Fruit fly (Drosophila melanogaster): ENCODE measurements around the gene Lam.

The Lam gene

dm6 chr2L:5525723-5526122 lies 16.6 kb upstream of the Lam start, which contains the start of gene Cap-D3 (continued):
- TF ChIP-seq CG2129 (GFP tag; IDR thresholded peaks at IDR 0.05; ENCODE audit: partially characterized antibody) = 0 out of 2 replicates have a peak, but pooled peaks have one; percentile 12
- TF ChIP-seq Pdp1 (GFP tag; optimal IDR thresholded peaks at IDR 0.05) = peak in 1 of 2 experiments; percentile 62
- peak; percentile 45; the same call in 2 of the 4 replicates for TF ChIP-seq Dll (GFP tag; IDR thresholded peaks at IDR 0.05; ENCODE audit: partially characterized antibody)
- peak; percentile 53; the same call in 1 of the 3 replicates for TF ChIP-seq mld (GFP tag; IDR thresholded peaks at IDR 0.05; ENCODE audit: partially characterized antibody)
- TF ChIP-seq grn (GFP tag; optimal IDR thresholded peaks at IDR 0.05) = no peak
- no peak for TF ChIP-seq Xbp1 (GFP tag; optimal IDR thresholded peaks at IDR 0.05)
- TF ChIP-seq zf30C (GFP tag; optimal IDR thresholded peaks at IDR 0.05) = no peak
- TF ChIP-seq BEAF-32 (GFP tag; optimal IDR thresholded peaks at IDR 0.05) = peak; percentile 16
- TF ChIP-seq ato (GFP tag; IDR thresholded peaks at IDR 0.05; ENCODE audit: partially characterized antibody) = peak; percentile 68; the same call in 1 of the 2 replicates
- TF ChIP-seq tna (GFP tag; IDR thresholded peaks at IDR 0.05; ENCODE audit: partially characterized antibody) = peak; percentile 74
- TF ChIP-seq ci (GFP tag; IDR thresholded peaks at IDR 0.05) = peak; percentile 28; the same call in 1 of the 3 replicates
- peak; percentile 60 for TF ChIP-seq Bgb (GFP tag; IDR thresholded peaks at IDR 0.05; ENCODE audit: partially characterized antibody)
- no peak for TF ChIP-seq CG13624 (GFP tag; optimal IDR thresholded peaks at IDR 0.05)
- no peak for TF ChIP-seq fd3F (GFP tag; optimal IDR thresholded peaks at IDR 0.05)
- 0 out of 3 replicates have a peak, but pooled peaks have one; percentile 70 for TF ChIP-seq hb (GFP tag; IDR thresholded peaks at IDR 0.05; ENCODE audit: partially characterized antibody)
- peak; percentile 72 for TF ChIP-seq nerfin-2 (GFP tag; IDR thresholded peaks at IDR 0.05; ENCODE audit: partially characterized antibody)
- no peak for TF ChIP-seq CG15011 (GFP tag; optimal IDR thresholded peaks at IDR 0.05)
- TF ChIP-seq CG11723 (GFP tag; optimal IDR thresholded peaks at IDR 0.05) = no peak
- no peak for TF ChIP-seq CG7357 (GFP tag; IDR thresholded peaks at IDR 0.05)
- no peak for TF ChIP-seq CG7786 (GFP tag; optimal IDR thresholded peaks at IDR 0.05)
- TF ChIP-seq zen2 (GFP tag; IDR thresholded peaks at IDR 0.05; ENCODE audit: partially characterized antibody) = peak; percentile 65
- TF ChIP-seq unc-4 (GFP tag; IDR thresholded peaks at IDR 0.05; ENCODE audit: partially characterized antibody) = peak; percentile 36

- TF ChIP-seq bbx (GFP tag; IDR thresholded peaks at IDR 0.05; ENCODE audit: partially characterized antibody) (peak; percentile 73), pros (GFP tag; optimal IDR thresholded peaks at IDR 0.05) (no peak), crp (GFP tag; optimal IDR thresholded peaks at IDR 0.05) (peak in 1 of 2 experiments; percentile 88), CG7372 (GFP tag; IDR thresholded peaks at IDR 0.05) (no peak), hbn (GFP tag; IDR thresholded peaks at IDR 0.05; ENCODE audit: partially characterized antibody) (peak; percentile 27; the same call in 1 of the 2 replicates), CG2116 (GFP tag; optimal IDR thresholded peaks at IDR 0.05) (peak; percentile 23), Dll (GFP tag; IDR thresholded peaks at IDR 0.05; ENCODE audit: partially characterized antibody) (peak; percentile 44; the same call in 2 of the 4 replicates), tna (GFP tag; IDR thresholded peaks at IDR 0.05; ENCODE audit: partially characterized antibody) (peak; percentile 64; the same call in 1 of the 2 replicates), GATAe (GFP tag; conservative IDR thresholded peaks at IDR 0.05) (no peak), CG10267 (tag; optimal IDR thresholded peaks at IDR 0.05) (no peak), unc-4 (GFP tag; IDR thresholded peaks at IDR 0.05; ENCODE audit: partially characterized antibody) (peak; percentile 46; the same call in 1 of the 2 replicates), E2f2 (GFP tag; IDR thresholded peaks at IDR 0.05) (peak; percentile 87), CG6791 (GFP tag; IDR thresholded peaks at IDR 0.05; ENCODE audit: partially characterized antibody) (peak; percentile 69; the same call in 1 of the 3 replicates), zen2 (GFP tag; IDR thresholded peaks at IDR 0.05; ENCODE audit: partially characterized antibody) (peak; percentile 49; the same call in 2 of the 3 replicates), Opbp (GFP tag; IDR thresholded peaks at IDR 0.05; ENCODE audit: partially characterized antibody) (peak; percentile 60; the same call in 2 of the 3 replicates), sna (GFP tag; IDR thresholded peaks at IDR 0.05; ENCODE audit: partially characterized antibody) (peak; percentile 54; the same call in 1 of the 2 replicates), Ravus (GFP tag; IDR thresholded peaks at IDR 0.05) (no peak), CG3995 (GFP tag; optimal IDR thresholded peaks at IDR 0.05) (no peak), Bgb (GFP tag; IDR thresholded peaks at IDR 0.05; ENCODE audit: partially characterized antibody) (peak; percentile 34; the same call in 1 of the 2 replicates), hth (optimal IDR thresholded peaks at IDR 0.05) (no peak), CG9817 (tag; optimal IDR thresholded peaks at IDR 0.05) (no peak), CG2875 (GFP tag; optimal IDR thresholded peaks at IDR 0.05) (no peak), CG7963 (GFP tag; IDR thresholded peaks at IDR 0.05; ENCODE audit: partially characterized antibody) (peak; percentile 53; the same call in 2 of the 3 replicates), CG2712 (tag; optimal IDR thresholded peaks at IDR 0.05) (no peak), BEAF-32 (GFP tag; optimal IDR thresholded peaks at IDR 0.05) (peak; percentile 27), CG10543 (GFP tag; optimal IDR thresholded peaks at IDR 0.05) (no peak), Pdp1 (GFP tag; optimal IDR thresholded peaks at IDR 0.05) (peak in 1 of 2 experiments; percentile 58), otp (GFP tag; IDR thresholded peaks at IDR 0.05) (no peak), CG1024 (GFP tag; IDR thresholded peaks at IDR 0.05) (no peak), chif (GFP tag; optimal IDR thresholded peaks at IDR 0.05) (no peak)
Measured at dm6 chr2L:5526738-5527137, 15.5 kb upstream of the Lam start, which contains the start of gene Cox11. TSS of gene Cox11 (plus strand) at chr2L:5526957.

Measured in whole organism, embryonic.